Worm (Caenorhabditis elegans): Measurements from ENCODE around the gene T24H7.9.
A peak's percentile ranks its signal among the peaks of the same experiment; 100 is the strongest.

Gene T24H7.9

ce11 chrII:6257220-6257877 lies 22.0 kb upstream of the T24H7.9 start:
- TF ChIP-seq F55B11.4 (tag; optimal IDR thresholded peaks at IDR 0.05; ENCODE audit: borderline replicate concordance, insufficient read depth) (no peak), cebp-2 (GFP tag; IDR thresholded peaks at IDR 0.05) (no peak), C17E4.6 (GFP tag; IDR thresholded peaks at IDR 0.05) (no peak), ztf-28 (GFP tag; IDR thresholded peaks at IDR 0.05) (no peak), ama-1 (optimal IDR thresholded peaks at IDR 0.05) (no peak), ama-1 (GFP tag; optimal IDR thresholded peaks at IDR 0.05) (no peak), ztf-26 (tag; optimal IDR thresholded peaks at IDR 0.05) (no peak), atf-7 (tag; optimal IDR thresholded peaks at IDR 0.05) (no peak), T26A5.8 (tag; optimal IDR thresholded peaks at IDR 0.05) (no peak)

- TF ChIP-seq bed-2 (GFP tag; IDR thresholded peaks at IDR 0.05), result no peak
- no peak for TF ChIP-seq ets-4 (GFP tag; optimal IDR thresholded peaks at IDR 0.05)
- TF ChIP-seq ztf-25 (GFP tag; IDR thresholded peaks at IDR 0.05), result no peak
These were observed 20.7 kb upstream of the T24H7.9 start, which contains the start of gene F13H8.5 for ce11 chrII:6256024-6256423. Gene F13H8.5 (minus strand): TSS chrII:6256124.

ce11 chrII:6252707-6253106 lies 17.4 kb upstream of the T24H7.9 start:
- TF ChIP-seq lin-26 (GFP tag; IDR thresholded peaks at IDR 0.05) (no peak), sptf-2 (GFP tag; optimal IDR thresholded peaks at IDR 0.05) (no peak), F57C9.4 (tag; optimal IDR thresholded peaks at IDR 0.05) (no peak), gei-17 (GFP tag; optimal IDR thresholded peaks at IDR 0.05) (no peak), T07F8.4 (tag; optimal IDR thresholded peaks at IDR 0.05) (no peak), ceh-40 (GFP tag; IDR thresholded peaks at IDR 0.05) (no peak), nfyb-1 (GFP tag; IDR thresholded peaks at IDR 0.05) (0 out of 2 replicates have a peak, but pooled peaks have one; percentile 24), lin-35 (GFP tag; optimal IDR thresholded peaks at IDR 0.05) (no peak), ztf-6 (GFP tag; IDR thresholded peaks at IDR 0.05) (no peak), nhr-179 (tag; optimal IDR thresholded peaks at IDR 0.05) (no peak), snpc-4 (GFP tag; optimal IDR thresholded peaks at IDR 0.05) (no peak), snpc-4 (tag; optimal IDR thresholded peaks at IDR 0.05) (peak in 1 of 4 experiments; percentile 36), nhr-120 (GFP tag; IDR thresholded peaks at IDR 0.05) (no peak), T26A5.8 (tag; optimal IDR thresholded peaks at IDR 0.05) (no peak), F57A8.1 (GFP tag; optimal IDR thresholded peaks at IDR 0.05) (no peak), ztf-3 (GFP tag; optimal IDR thresholded peaks at IDR 0.05) (no peak), rec-8 (tag; optimal IDR thresholded peaks at IDR 0.05) (no peak), unc-130 (GFP tag; optimal IDR thresholded peaks at IDR 0.05) (no peak), D2030.7 (GFP tag; IDR thresholded peaks at IDR 0.05) (peak; percentile 17; the same call in 1 of the 2 replicates), Y67H2A.10 (GFP tag; conservative IDR thresholded peaks at IDR 0.05) (no peak), mes-4 (tag; optimal IDR thresholded peaks at IDR 0.05) (no peak), egrh-3 (GFP tag; IDR thresholded peaks at IDR 0.05) (no peak), Y95B8A.8 (GFP tag; IDR thresholded peaks at IDR 0.05) (0 out of 2 replicates have a peak, but pooled peaks have one; percentile 51), ztf-28 (GFP tag; IDR thresholded peaks at IDR 0.05) (no peak), aptf-3 (GFP tag; IDR thresholded peaks at IDR 0.05) (0 out of 2 replicates have a peak, but pooled peaks have one; percentile 18), rpc-1 (optimal IDR thresholded peaks at IDR 0.05) (no peak), rpc-1 (tag; optimal IDR thresholded peaks at IDR 0.05) (no peak), atf-7 (tag; optimal IDR thresholded peaks at IDR 0.05) (no peak), ekl-4 (GFP tag; IDR thresholded peaks at IDR 0.05) (peak; percentile 73), zim-3 (tag; optimal IDR thresholded peaks at IDR 0.05) (no peak), pha-4 (tag; optimal IDR thresholded peaks at IDR 0.05) (no peak), dpff-1 (tag; optimal IDR thresholded peaks at IDR 0.05) (no peak), rcor-1 (GFP tag; IDR thresholded peaks at IDR 0.05) (peak; percentile 33; the same call in 1 of the 2 replicates), C17E4.6 (GFP tag; IDR thresholded peaks at IDR 0.05) (no peak), zfh-2 (GFP tag; conservative IDR thresholded peaks at IDR 0.05) (no peak), hmg-1.2 (GFP tag; IDR thresholded peaks at IDR 0.05) (0 out of 2 replicates have a peak, but pooled peaks have one; percentile 22), F33H1.4 (GFP tag; IDR thresholded peaks at IDR 0.05) (no peak), egl-18 (GFP tag; IDR thresholded peaks at IDR 0.05) (no peak)
